Fruit fly (Drosophila melanogaster) whole organism, embryonic: ENCODE measurements around the gene Rsph1.

ENCODE experiments used
- B-H2 ChIP-seq: fragments of 200-800 bp; sonication (Bioruptor generic); optimal IDR thresholded peaks from 2 replicates; lab custom pipeline; 2018; ENCODE audit warnings: missing biosample characterization, mild to moderate bottlenecking, missing genetic modification characterization
- Bdp1 ChIP-seq: fragments of 200-800 bp; sonication (Bioruptor generic); optimal IDR thresholded peaks from 3 replicates; lab custom pipeline; 2016; ENCODE audit warnings: missing biosample characterization, missing genetic modification characterization
- BtbVII ChIP-seq: fragments of 200-800 bp; sonication (Bioruptor generic); optimal IDR thresholded peaks from 3 replicates; lab custom pipeline; 2017; ENCODE audit warnings: missing biosample characterization, mild to moderate bottlenecking, missing genetic modification characterization
- CG10274 ChIP-seq: fragments of 200-800 bp; sonication (Bioruptor generic); optimal IDR thresholded peaks from 3 replicates; lab custom pipeline; 2017; ENCODE audit warnings: missing biosample characterization, mild to moderate bottlenecking, missing genetic modification characterization
- CG10321 ChIP-seq: fragments of 200-800 bp; sonication (Bioruptor generic); IDR thresholded peaks from 2 replicates; pipeline ENCODE4 v1.3.6; 2022; ENCODE audit warnings: missing biosample characterization, missing genetic modification characterization
- CG11723 ChIP-seq: fragments of 200-800 bp; sonication (Bioruptor generic); optimal IDR thresholded peaks from 2 replicates; lab custom pipeline; 2017; ENCODE audit warnings: missing biosample characterization, mild to moderate bottlenecking, missing genetic modification characterization
- CG12071 ChIP-seq: fragments of 200-800 bp; sonication (Bioruptor generic); optimal IDR thresholded peaks from 3 replicates; lab custom pipeline; 2018; ENCODE audit warnings: missing biosample characterization, mild to moderate bottlenecking, missing genetic modification characterization
- CG12219 ChIP-seq: fragments of 200-800 bp; sonication (Bioruptor generic); optimal IDR thresholded peaks from 3 replicates; lab custom pipeline; 2018; ENCODE audit warnings: missing biosample characterization, mild to moderate bottlenecking, missing genetic modification characterization
- CG12299 ChIP-seq: fragments of 200-800 bp; sonication (Bioruptor generic); optimal IDR thresholded peaks from 2 replicates; lab custom pipeline; 2018; ENCODE audit warnings: missing biosample characterization, mild to moderate bottlenecking, missing genetic modification characterization
- CG12769 ChIP-seq: fragments of 200-800 bp; sonication (Bioruptor generic); optimal IDR thresholded peaks from 2 replicates; lab custom pipeline; 2019; ENCODE audit warnings: missing biosample characterization, mild to moderate bottlenecking, missing genetic modification characterization, moderate library complexity
- CG13424 ChIP-seq: fragments of 200-800 bp; sonication (Bioruptor generic); optimal IDR thresholded peaks from 2 replicates; lab custom pipeline; 2019; ENCODE audit warnings: missing biosample characterization, mild to moderate bottlenecking, missing genetic modification characterization, moderate library complexity
- CG14710 ChIP-seq: fragments of 200-800 bp; sonication (Bioruptor generic); optimal IDR thresholded peaks from 3 replicates; lab custom pipeline; 2019; ENCODE audit warnings: missing biosample characterization, mild to moderate bottlenecking, missing genetic modification characterization, moderate library complexity
- CG17186 ChIP-seq: fragments of 200-800 bp; sonication (Bioruptor generic); optimal IDR thresholded peaks from 3 replicates; lab custom pipeline; 2017; ENCODE audit warnings: missing biosample characterization, missing genetic modification reagents, missing genetic modification characterization
- CG1792 ChIP-seq: fragments of 200-800 bp; sonication (Bioruptor generic); optimal IDR thresholded peaks from 2 replicates; lab custom pipeline; 2016; ENCODE audit warnings: missing biosample characterization, missing genetic modification characterization
- CG2889 ChIP-seq: fragments of 200-800 bp; sonication (Bioruptor generic); IDR thresholded peaks from 3 replicates; pipeline ENCODE4 v1.3.6; 2022; ENCODE audit warnings: missing biosample characterization, missing genetic modification characterization
- CG33557 ChIP-seq: fragments of 200-800 bp; sonication (Bioruptor generic); optimal IDR thresholded peaks from 2 replicates; lab custom pipeline; 2019; ENCODE audit warnings: missing biosample characterization, mild to moderate bottlenecking, missing genetic modification characterization, moderate library complexity
- CG4730 ChIP-seq: fragments of 200-800 bp; sonication (Bioruptor generic); IDR thresholded peaks from 2 replicates; pipeline ENCODE4 v1.3.6; 2022; ENCODE audit warnings: missing biosample characterization, missing genetic modification characterization
- CG6272 ChIP-seq: fragments of 200-800 bp; sonication (Bioruptor generic); IDR thresholded peaks from 2 replicates; pipeline ENCODE4 v1.3.6; 2022; ENCODE audit warnings: missing biosample characterization, missing genetic modification characterization
- CG6654 ChIP-seq: fragments of 200-800 bp; sonication (Bioruptor generic); optimal IDR thresholded peaks from 2 replicates; lab custom pipeline; 2017; ENCODE audit warnings: missing biosample characterization, mild to moderate bottlenecking, missing genetic modification characterization
- CG6683 ChIP-seq: fragments of 200-800 bp; sonication (Bioruptor generic); optimal IDR thresholded peaks from 2 replicates; lab custom pipeline; 2017; ENCODE audit warnings: missing biosample characterization, mild to moderate bottlenecking, missing genetic modification characterization, missing genetic modification reagents
- CG8388 ChIP-seq: fragments of 200-800 bp; sonication (Bioruptor generic); optimal IDR thresholded peaks from 2 replicates; lab custom pipeline; 2019; ENCODE audit warnings: missing biosample characterization, mild to moderate bottlenecking, missing genetic modification characterization, moderate library complexity
- Deaf1 ChIP-seq: fragments of 200-800 bp; optimal IDR thresholded peaks from 3 replicates; lab custom pipeline; 2019; ENCODE audit warnings: missing biosample characterization, mild to moderate bottlenecking, missing genetic modification characterization, moderate library complexity
- Dref ChIP-seq: fragments of 200-800 bp; sonication (Bioruptor generic); IDR thresholded peaks from 2 replicates; pipeline ENCODE4 v1.3.6; 2022; ENCODE audit warnings: missing biosample characterization, missing genetic modification characterization
- GATAe ChIP-seq: fragments of 200-800 bp; sonication (Bioruptor generic); conservative IDR thresholded peaks from 2 replicates; pipeline ENCODE4 v1.3.6; 2022; ENCODE audit warnings: missing biosample characterization, missing genetic modification characterization
- Gsc ChIP-seq: fragments of 200-800 bp; sonication (Bioruptor generic); IDR thresholded peaks from 2 replicates; pipeline ENCODE4 v1.3.6; 2022; ENCODE audit warnings: missing biosample characterization, missing genetic modification characterization
- Gug ChIP-seq: fragments of 200-800 bp; sonication (Bioruptor generic); IDR thresholded peaks from 4 replicates; pipeline ENCODE4 v1.3.6; 2022; ENCODE audit warnings: missing biosample characterization, missing genetic modification characterization
- HLH54F ChIP-seq: fragments of 200-800 bp; sonication (Bioruptor generic); optimal IDR thresholded peaks from 3 replicates; lab custom pipeline; 2016; ENCODE audit warnings: missing biosample characterization, missing genetic modification characterization
- HmgZ ChIP-seq: fragments of 200-800 bp; sonication (Bioruptor generic); optimal IDR thresholded peaks from 2 replicates; lab custom pipeline; 2018; ENCODE audit warnings: missing biosample characterization, mild to moderate bottlenecking, missing genetic modification characterization
- Mad ChIP-seq: fragments of 200-800 bp; sonication (Bioruptor generic); optimal IDR thresholded peaks from 2 replicates; lab custom pipeline; 2016; ENCODE audit warnings: missing biosample characterization, missing genetic modification characterization
- NFAT ChIP-seq: fragments of 200-800 bp; sonication (Bioruptor generic); IDR thresholded peaks from 2 replicates; pipeline ENCODE4 v1.3.6; 2022; ENCODE audit warnings: missing biosample characterization, missing genetic modification characterization
- Pdp1 ChIP-seq, 2 experiments: fragments of 200-800 bp; sonication (Bioruptor generic); optimal IDR thresholded peaks; 3 replicates each; lab custom pipeline; 2016; ENCODE audit warnings: missing biosample characterization in 2 of 2, missing genetic modification characterization in 2 of 2, mild to moderate bottlenecking in 1 of 2, moderate library complexity in 1 of 2
- amos ChIP-seq: fragments of 200-800 bp; sonication (Bioruptor generic); IDR thresholded peaks from 2 replicates; pipeline ENCODE4 v1.3.6; 2022; ENCODE audit warnings: missing biosample characterization, missing genetic modification characterization; ENCODE audit not compliant: partially characterized antibody
- ash1 ChIP-seq: fragments of 200-800 bp; sonication (Bioruptor generic); optimal IDR thresholded peaks from 2 replicates; lab custom pipeline; 2018; ENCODE audit warnings: missing biosample characterization, mild to moderate bottlenecking, missing genetic modification characterization
- bbx ChIP-seq: fragments of 200-800 bp; sonication (Bioruptor generic); IDR thresholded peaks from 2 replicates; pipeline ENCODE4 v1.3.6; 2022; ENCODE audit warnings: missing biosample characterization, missing genetic modification characterization; ENCODE audit not compliant: partially characterized antibody
- crc ChIP-seq: fragments of 200-800 bp; sonication (Bioruptor generic); optimal IDR thresholded peaks from 2 replicates; lab custom pipeline; 2016; ENCODE audit warnings: missing biosample characterization, missing genetic modification characterization
- disco-r ChIP-seq: fragments of 200-800 bp; sonication (Bioruptor generic); optimal IDR thresholded peaks from 2 replicates; lab custom pipeline; 2016; ENCODE audit warnings: missing biosample characterization, missing genetic modification characterization
- ewg ChIP-seq: fragments of 200-800 bp; sonication (Bioruptor generic); optimal IDR thresholded peaks from 3 replicates; lab custom pipeline; 2017; ENCODE audit warnings: mild to moderate bottlenecking, missing biosample characterization, missing genetic modification reagents, missing genetic modification characterization
- gro ChIP-seq: fragments of 200-800 bp; sonication (Bioruptor generic); optimal IDR thresholded peaks from 2 replicates; lab custom pipeline; 2016; ENCODE audit warnings: missing biosample characterization, missing genetic modification characterization
- gsb-n ChIP-seq: fragments of 200-800 bp; sonication (Bioruptor generic); optimal IDR thresholded peaks from 3 replicates; lab custom pipeline; 2018; ENCODE audit warnings: missing biosample characterization, mild to moderate bottlenecking, missing genetic modification characterization
- ind ChIP-seq: fragments of 200-800 bp; sonication (Bioruptor generic); optimal IDR thresholded peaks from 3 replicates; lab custom pipeline; 2016; ENCODE audit warnings: missing biosample characterization, missing genetic modification characterization
- kay ChIP-seq: fragments of 200-800 bp; sonication (Bioruptor generic); optimal IDR thresholded peaks from 2 replicates; lab custom pipeline; 2016; ENCODE audit warnings: missing biosample characterization, missing genetic modification characterization
- klu ChIP-seq: fragments of 200-800 bp; sonication (Bioruptor generic); IDR thresholded peaks from 2 replicates; pipeline ENCODE4 v1.3.6; 2022; ENCODE audit warnings: missing biosample characterization, missing genetic modification characterization
- nmo ChIP-seq: fragments of 200-800 bp; sonication (Bioruptor generic); optimal IDR thresholded peaks from 2 replicates; lab custom pipeline; 2018; ENCODE audit warnings: missing biosample characterization, mild to moderate bottlenecking, missing genetic modification characterization, moderate library complexity
- org-1 ChIP-seq: fragments of 200-800 bp; sonication (Bioruptor generic); optimal IDR thresholded peaks from 2 replicates; lab custom pipeline; 2017; ENCODE audit warnings: missing biosample characterization, missing genetic modification characterization
- pb ChIP-seq: fragments of 200-800 bp; sonication (Bioruptor generic); optimal IDR thresholded peaks from 3 replicates; lab custom pipeline; 2016; ENCODE audit warnings: missing biosample characterization, missing genetic modification characterization
- peb ChIP-seq: fragments of 200-800 bp; sonication (Bioruptor generic); IDR thresholded peaks from 2 replicates; pipeline ENCODE4 v1.3.6; 2022; ENCODE audit warnings: missing biosample characterization, missing genetic modification characterization
- pnt ChIP-seq: fragments of 200-800 bp; sonication (Bioruptor generic); optimal IDR thresholded peaks from 3 replicates; lab custom pipeline; 2016; ENCODE audit warnings: missing biosample characterization, missing genetic modification characterization
- salm ChIP-seq: fragments of 200-800 bp; sonication (Bioruptor generic); optimal IDR thresholded peaks from 2 replicates; lab custom pipeline; 2018; ENCODE audit warnings: missing biosample characterization, mild to moderate bottlenecking, missing genetic modification characterization
- sens ChIP-seq: fragments of 200-800 bp; sonication (Bioruptor generic); peaks from one replicate; lab custom pipeline; 2016; ENCODE audit warnings: missing biosample characterization, missing genetic modification characterization
- shn ChIP-seq: fragments of 200-800 bp; sonication (Bioruptor generic); optimal IDR thresholded peaks from 3 replicates; lab custom pipeline; 2016; ENCODE audit warnings: missing biosample characterization, missing genetic modification characterization
- unpg ChIP-seq: fragments of 200-800 bp; sonication (Bioruptor generic); optimal IDR thresholded peaks from 3 replicates; lab custom pipeline; 2018; ENCODE audit warnings: missing biosample characterization, mild to moderate bottlenecking, missing genetic modification characterization, moderate library complexity
- z ChIP-seq: fragments of 200-800 bp; sonication (Bioruptor generic); IDR thresholded peaks from 3 replicates; pipeline ENCODE4 v1.3.6; 2022; ENCODE audit warnings: missing biosample characterization, missing genetic modification characterization

The Rsph1 gene

DNA sequence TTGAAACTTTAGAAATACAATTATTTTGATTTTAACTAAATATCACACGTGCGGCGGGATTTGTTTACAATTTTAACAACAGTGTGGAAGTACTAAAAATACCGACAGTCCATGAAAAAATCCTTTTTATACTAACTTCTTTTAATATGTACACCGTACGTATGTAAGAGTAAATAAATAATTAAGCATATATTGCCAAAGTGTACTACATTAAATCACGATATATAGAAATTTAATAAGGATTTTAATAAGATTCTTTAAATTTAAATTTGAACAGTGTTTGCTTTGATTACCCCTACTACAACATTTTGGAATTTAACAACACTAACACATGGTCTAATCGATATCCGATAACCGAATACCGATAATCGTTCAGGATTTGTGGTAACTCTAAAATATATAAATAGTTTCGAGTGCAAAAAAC is 39.0 kb downstream of the Rsph1 start, which contains the start of the genes Ski6 and CG16812 (continued):
- TF ChIP-seq CG14710 (tag; lab: Kevin White, UChicago) (peak; percentile 88), CG17186 (GFP tag; lab: Kevin White, UChicago) (no peak), HmgZ (tag; lab: Kevin White, UChicago) (peak; percentile 75), salm (tag; lab: Kevin White, UChicago) (peak; percentile 20), CG4730 (no peak), Bdp1 (GFP tag; lab: Kevin White, UChicago) (no peak), Dref (peak; percentile 76), ewg (GFP tag; lab: Kevin White, UChicago) (peak; percentile 13), Gsc (GFP tag; lab: Robert Waterston, UW) (no peak), klu (GFP tag; lab: Robert Waterston, UW) (peak; percentile 8; the same call in 1 of the 2 replicates), Gug (no peak), Mad (GFP tag; lab: Kevin White, UChicago) (peak; percentile 32), crc (GFP tag; lab: Kevin White, UChicago) (no peak), gro (GFP tag; lab: Kevin White, UChicago) (no peak), peb (0 out of 2 replicates have a peak, but pooled peaks have one; percentile 12), CG1792 (no peak), z (no peak), sens (GFP tag; lab: Kevin White, UChicago) (peak; percentile 94), GATAe (GFP tag; lab: Robert Waterston, UW) (no peak), CG2889 (GFP tag; lab: Robert Waterston, UW) (no peak), CG33557 (GFP tag; lab: Kevin White, UChicago) (peak; percentile 41), CG13424 (tag; lab: Kevin White, UChicago) (peak; percentile 85), CG10274 (no peak), CG6683 (GFP tag; lab: Kevin White, UChicago) (no peak), Pdp1 (GFP tag; optimal IDR thresholded peaks at IDR 0.05; lab: Kevin White, UChicago) (peak; percentile 42 to 56), org-1 (no peak), CG6272 (GFP tag; lab: Robert Waterston, UW) (no peak), Deaf1 (no peak), shn (no peak), CG12071 (GFP tag; lab: Kevin White, UChicago) (no peak), CG8388 (peak; percentile 63), bbx (GFP tag; lab: Robert Waterston, UW) (no peak), CG12299 (tag; lab: Kevin White, UChicago) (peak; percentile 65), unpg (GFP tag; lab: Kevin White, UChicago) (no peak), B-H2 (GFP tag; lab: Kevin White, UChicago) (no peak), BtbVII (no peak), CG10321 (no peak), pnt (GFP tag; lab: Kevin White, UChicago) (peak; percentile 15), CG12219 (no peak), ind (peak; percentile 72), amos (GFP tag; lab: Robert Waterston, UW) (peak; percentile 16; the same call in 1 of the 2 replicates), CG6654 (GFP tag; lab: Kevin White, UChicago) (no peak), CG12769 (tag; lab: Kevin White, UChicago) (no peak), ash1 (GFP tag; lab: Kevin White, UChicago) (no peak), CG11723 (GFP tag; lab: Kevin White, UChicago) (no peak), disco-r (no peak), HLH54F (GFP tag; lab: Kevin White, UChicago) (no peak), kay (GFP tag; lab: Kevin White, UChicago) (peak; percentile 52), pb (no peak), gsb-n (peak; percentile 68), nmo (GFP tag; lab: Kevin White, UChicago) (peak; percentile 84), NFAT (peak; percentile 48; the same call in 1 of the 2 replicates)
